Fruit fly (Drosophila melanogaster) whole organism, embryonic: ENCODE measurements around the gene CG42751.

Experiments used
- Adf1 ChIP-seq: fragments of 200-800 bp; sonication (Bioruptor generic); IDR thresholded peaks from 2 replicates; pipeline ENCODE4 v1.3.6; 2022; ENCODE audit warnings: missing biosample characterization, missing genetic modification characterization
- CG1024 ChIP-seq: fragments of 200-800 bp; sonication (Bioruptor generic); IDR thresholded peaks from 2 replicates; pipeline ENCODE4 v1.3.6; 2022; ENCODE audit warnings: missing biosample characterization, missing genetic modification characterization
- CG10321 ChIP-seq: fragments of 200-800 bp; sonication (Bioruptor generic); IDR thresholded peaks from 2 replicates; pipeline ENCODE4 v1.3.6; 2022; ENCODE audit warnings: missing biosample characterization, missing genetic modification characterization
- CG12155 ChIP-seq: fragments of 200-800 bp; sonication (Bioruptor generic); optimal IDR thresholded peaks from 3 replicates; lab custom pipeline; 2016; ENCODE audit warnings: missing biosample characterization, missing genetic modification characterization
- CG13123 ChIP-seq: fragments of 200-800 bp; sonication (Bioruptor generic); optimal IDR thresholded peaks from 2 replicates; lab custom pipeline; 2016; ENCODE audit warnings: missing biosample characterization, missing genetic modification characterization
- CG15269 ChIP-seq: fragments of 200-800 bp; sonication (Bioruptor generic); optimal IDR thresholded peaks from 2 replicates; lab custom pipeline; 2018; ENCODE audit warnings: missing biosample characterization, mild to moderate bottlenecking, missing genetic modification characterization, moderate library complexity
- CG15514 ChIP-seq: fragments of 200-800 bp; sonication (Bioruptor generic); optimal IDR thresholded peaks from 3 replicates; lab custom pipeline; 2017; ENCODE audit warnings: missing biosample characterization, missing genetic modification characterization, mild to moderate bottlenecking, moderate library complexity, missing genetic modification reagents
- CG17385 ChIP-seq: fragments of 200-800 bp; sonication (Bioruptor generic); optimal IDR thresholded peaks from 3 replicates; lab custom pipeline; 2018; ENCODE audit warnings: missing biosample characterization, mild to moderate bottlenecking, missing genetic modification characterization
- CG18011 ChIP-seq: fragments of 200-800 bp; sonication (Bioruptor generic); optimal IDR thresholded peaks from 2 replicates; lab custom pipeline; 2017; ENCODE audit warnings: missing biosample characterization, missing genetic modification characterization, mild to moderate bottlenecking, moderate library complexity, missing genotype
- CG18599 ChIP-seq: fragments of 200-800 bp; sonication (Bioruptor generic); optimal IDR thresholded peaks from 3 replicates; lab custom pipeline; 2017; ENCODE audit warnings: missing biosample characterization, missing genetic modification characterization, mild to moderate bottlenecking, moderate library complexity, missing genetic modification reagents
- CG18619 ChIP-seq: fragments of 200-800 bp; sonication (Bioruptor generic); optimal IDR thresholded peaks from 3 replicates; lab custom pipeline; 2017; ENCODE audit warnings: missing biosample characterization, mild to moderate bottlenecking, missing genetic modification characterization
- CG32532 ChIP-seq: fragments of 200-800 bp; sonication (Bioruptor generic); IDR thresholded peaks from 2 replicates; pipeline ENCODE4 v1.3.6; 2022; ENCODE audit warnings: missing biosample characterization, missing genetic modification characterization
- CG34376 ChIP-seq: fragments of 200-800 bp; sonication (Bioruptor generic); optimal IDR thresholded peaks from 2 replicates; lab custom pipeline; 2018; ENCODE audit warnings: missing biosample characterization, mild to moderate bottlenecking, missing genetic modification characterization
- CG43689 ChIP-seq: fragments of 200-800 bp; sonication (Bioruptor generic); IDR thresholded peaks from 2 replicates; pipeline ENCODE4 v1.3.6; 2022; ENCODE audit warnings: missing biosample characterization, missing genetic modification characterization
- CG9215 ChIP-seq: fragments of 200-800 bp; sonication (Bioruptor generic); IDR thresholded peaks from 2 replicates; pipeline ENCODE4 v1.3.6; 2022; ENCODE audit warnings: missing biosample characterization, missing genetic modification characterization
- CG9876 ChIP-seq: fragments of 200-800 bp; sonication (Bioruptor generic); optimal IDR thresholded peaks from 2 replicates; lab custom pipeline; 2016; ENCODE audit warnings: missing biosample characterization, missing genetic modification characterization
- Dref ChIP-seq: fragments of 200-800 bp; sonication (Bioruptor generic); IDR thresholded peaks from 2 replicates; pipeline ENCODE4 v1.3.6; 2022; ENCODE audit warnings: missing biosample characterization, missing genetic modification characterization
- Eip74EF ChIP-seq, 2 experiments: fragments of 200-800 bp in 1 of 2; fragments of >200 bp in 1 of 2; sonication (Bioruptor generic) in 1 of 2; optimal IDR thresholded peaks; 2 replicates each; lab custom pipeline; 2017 to 2019; ENCODE audit warnings: missing biosample characterization in 2 of 2, missing genetic modification characterization in 2 of 2, mild to moderate bottlenecking in 1 of 2, moderate library complexity in 1 of 2
- H2.0 ChIP-seq: fragments of 200-800 bp; sonication (Bioruptor generic); IDR thresholded peaks from 2 replicates; pipeline ENCODE4 v1.3.6; 2022; ENCODE audit warnings: missing biosample characterization, missing genetic modification characterization
- Hr39 ChIP-seq: fragments of >200 bp; optimal IDR thresholded peaks from 2 replicates; lab custom pipeline; 2017
- Hr51 ChIP-seq, 2 experiments: fragments of 200-800 bp; sonication (Bioruptor generic); optimal IDR thresholded peaks; 2 replicates in 1 of 2; 3 replicates in 1 of 2; lab custom pipeline; 2016 to 2018; ENCODE audit warnings: missing biosample characterization in 2 of 2, missing genetic modification characterization in 2 of 2, mild to moderate bottlenecking in 1 of 2, moderate library complexity in 1 of 2
- Max ChIP-seq: fragments of 200-800 bp; sonication (Bioruptor generic); optimal IDR thresholded peaks from 2 replicates; lab custom pipeline; 2016; ENCODE audit warnings: missing biosample characterization, mild to moderate bottlenecking, missing genetic modification characterization
- Med ChIP-seq: fragments of 200-800 bp; sonication (Bioruptor generic); peaks from one replicate; lab custom pipeline; 2016; ENCODE audit warnings: missing biosample characterization, missing genetic modification characterization, mild to moderate bottlenecking, inconsistent platforms, moderate library complexity
- Oli ChIP-seq: fragments of 200-800 bp; sonication (Bioruptor generic); optimal IDR thresholded peaks from 2 replicates; lab custom pipeline; 2018; ENCODE audit warnings: missing biosample characterization, mild to moderate bottlenecking, missing genetic modification characterization, moderate library complexity
- PHDP ChIP-seq: fragments of 200-800 bp; sonication (Bioruptor generic); optimal IDR thresholded peaks from 3 replicates; lab custom pipeline; 2018; ENCODE audit warnings: missing biosample characterization, mild to moderate bottlenecking, missing genetic modification characterization, moderate library complexity
- Ravus ChIP-seq: fragments of 200-800 bp; sonication (Bioruptor generic); IDR thresholded peaks from 2 replicates; pipeline ENCODE4 v1.3.6; 2022; ENCODE audit warnings: missing biosample characterization, missing genetic modification characterization
- Sox102F ChIP-seq: fragments of 200-800 bp; sonication (Bioruptor generic); optimal IDR thresholded peaks from 2 replicates; lab custom pipeline; 2018; ENCODE audit warnings: missing biosample characterization, mild to moderate bottlenecking, missing genetic modification characterization, moderate library complexity
- YL-1 ChIP-seq: fragments of 200-800 bp; sonication (Bioruptor generic); optimal IDR thresholded peaks from 3 replicates; lab custom pipeline; 2017; ENCODE audit warnings: missing biosample characterization, mild to moderate bottlenecking, missing genetic modification characterization
- caup ChIP-seq: fragments of 200-800 bp; sonication (Bioruptor generic); optimal IDR thresholded peaks from 3 replicates; lab custom pipeline; 2017; ENCODE audit warnings: missing biosample characterization, mild to moderate bottlenecking, missing genetic modification characterization, moderate library complexity; ENCODE audit not compliant: severe bottlenecking
- da ChIP-seq: fragments of 200-800 bp; sonication (Bioruptor generic); optimal IDR thresholded peaks from 2 replicates; lab custom pipeline; 2016; ENCODE audit warnings: missing biosample characterization, missing genetic modification characterization
- dysf ChIP-seq: fragments of 200-800 bp; sonication (Bioruptor generic); IDR thresholded peaks from 3 replicates; pipeline ENCODE4 v1.3.6; 2022; ENCODE audit warnings: missing biosample characterization, missing genetic modification characterization
- en ChIP-seq: fragments of 200-800 bp; sonication (Bioruptor generic); optimal IDR thresholded peaks from 2 replicates; lab custom pipeline; 2016; ENCODE audit warnings: missing biosample characterization, missing genetic modification characterization
- gem ChIP-seq: fragments of 200-800 bp; sonication (Bioruptor generic); optimal IDR thresholded peaks from 2 replicates; lab custom pipeline; 2019; ENCODE audit warnings: missing biosample characterization, mild to moderate bottlenecking, missing genetic modification characterization, moderate library complexity
- h ChIP-seq: fragments of >200 bp; optimal IDR thresholded peaks from 2 replicates; lab custom pipeline; 2017
- kni ChIP-seq: fragments of 200-800 bp; sonication (Bioruptor generic); optimal IDR thresholded peaks from 3 replicates; lab custom pipeline; 2017; ENCODE audit warnings: mild to moderate bottlenecking, missing biosample characterization, missing genetic modification reagents, missing genetic modification characterization
- knrl ChIP-seq: fragments of 200-800 bp; sonication (Bioruptor generic); IDR thresholded peaks from 3 replicates; pipeline ENCODE4 v1.3.6; 2022; ENCODE audit warnings: missing biosample characterization, missing genetic modification characterization; ENCODE audit not compliant: partially characterized antibody
- lab ChIP-seq: fragments of 200-800 bp; sonication (Bioruptor generic); optimal IDR thresholded peaks from 3 replicates; lab custom pipeline; 2017; ENCODE audit warnings: missing biosample characterization, missing genetic modification characterization, mild to moderate bottlenecking, moderate library complexity, missing genetic modification reagents
- mam ChIP-seq: fragments of 200-800 bp; sonication (Bioruptor generic); optimal IDR thresholded peaks from 3 replicates; lab custom pipeline; 2016; ENCODE audit warnings: missing biosample characterization, missing genetic modification characterization
- nau ChIP-seq: fragments of 200-800 bp; sonication (Bioruptor generic); optimal IDR thresholded peaks from 3 replicates; lab custom pipeline; 2017; ENCODE audit warnings: missing biosample characterization, mild to moderate bottlenecking, missing genetic modification characterization, missing genetic modification reagents
- nmo ChIP-seq: fragments of 200-800 bp; sonication (Bioruptor generic); optimal IDR thresholded peaks from 2 replicates; lab custom pipeline; 2018; ENCODE audit warnings: missing biosample characterization, mild to moderate bottlenecking, missing genetic modification characterization, moderate library complexity
- onecut ChIP-seq: fragments of 200-800 bp; sonication (Bioruptor generic); IDR thresholded peaks from 2 replicates; pipeline ENCODE4 v1.3.6; 2022; ENCODE audit warnings: missing biosample characterization, missing genetic modification characterization
- pan ChIP-seq, 4 experiments: fragments of >200 bp in 3 of 4; fragments of 200-800 bp in 1 of 4; sonication (Bioruptor generic) in 1 of 4; optimal IDR thresholded peaks in 3 of 4; IDR thresholded peaks in 1 of 4; 2 replicates each; pipeline versions ENCODE4 v1.3.6 to Lab custom; 2017 to 2022; ENCODE audit warnings: missing biosample characterization in 2 of 4, missing genetic modification characterization in 2 of 4, mixed read lengths in 1 of 4
- pros ChIP-seq: fragments of 200-800 bp; sonication (Bioruptor generic); optimal IDR thresholded peaks from 3 replicates; lab custom pipeline; 2019; ENCODE audit warnings: missing biosample characterization, mild to moderate bottlenecking, missing genetic modification characterization, moderate library complexity
- run ChIP-seq: fragments of 200-800 bp; sonication (Bioruptor generic); optimal IDR thresholded peaks from 3 replicates; lab custom pipeline; 2018; ENCODE audit warnings: missing biosample characterization, mild to moderate bottlenecking, missing genetic modification characterization
- scrt ChIP-seq: fragments of 200-800 bp; sonication (Bioruptor generic); optimal IDR thresholded peaks from 2 replicates; lab custom pipeline; 2018; ENCODE audit warnings: missing biosample characterization, mild to moderate bottlenecking, missing genetic modification characterization, moderate library complexity
- sd ChIP-seq: fragments of 200-800 bp; sonication (Bioruptor generic); optimal IDR thresholded peaks from 3 replicates; lab custom pipeline; 2018; ENCODE audit warnings: missing biosample characterization, mild to moderate bottlenecking, missing genetic modification characterization, moderate library complexity
- usp ChIP-seq: fragments of >200 bp; optimal IDR thresholded peaks from 2 replicates; lab custom pipeline; 2017; ENCODE audit warnings: missing biosample characterization, missing genetic modification characterization
- zfh2 ChIP-seq: fragments of 200-800 bp; sonication (Bioruptor generic); optimal IDR thresholded peaks from 2 replicates; lab custom pipeline; 2016; ENCODE audit warnings: missing biosample characterization, missing genetic modification characterization

Gene CG42751

dm6 chr2L:11893269-11893668 is 40.0 kb downstream of the CG42751 start:
- TF ChIP-seq CG13123 (GFP tag; lab: Kevin White, UChicago) (no peak), run (no peak), CG15514 (GFP tag; lab: Kevin White, UChicago) (no peak), Max (no peak), onecut (peak; percentile 56), scrt (GFP tag; lab: Kevin White, UChicago) (peak; percentile 50)

dm6 chr2L:11902483-11902882 is 49.3 kb downstream of the CG42751 start:
- TF ChIP-seq CG12155 (GFP tag; lab: Kevin White, UChicago), result no peak
- peak; percentile 22 for TF ChIP-seq CG18619 (GFP tag; lab: Kevin White, UChicago)
- no peak for TF ChIP-seq kni (GFP tag; lab: Kevin White, UChicago)
- TF ChIP-seq Hr39 (lab: Kevin White, UChicago), result no peak
- TF ChIP-seq Ravus (GFP tag; lab: Robert Waterston, UW), result no peak
- no peak for TF ChIP-seq CG1024 (GFP tag; lab: Robert Waterston, UW)
- no peak for TF ChIP-seq usp (GFP tag; lab: Kevin White, UChicago)
- peak; percentile 83 for TF ChIP-seq Med (GFP tag; lab: Kevin White, UChicago)
- TF ChIP-seq lab (GFP tag; lab: Kevin White, UChicago), result peak; percentile 69
- TF ChIP-seq CG32532 (GFP tag; lab: Robert Waterston, UW), result peak; percentile 67
- TF ChIP-seq scrt (GFP tag; lab: Kevin White, UChicago), result peak; percentile 15
- peak; percentile 54 for TF ChIP-seq CG15269
- TF ChIP-seq CG34376 (GFP tag; lab: Kevin White, UChicago), result no peak
- no peak for TF ChIP-seq Eip74EF (GFP tag; optimal IDR thresholded peaks at IDR 0.05; lab: Kevin White, UChicago)
- no peak for TF ChIP-seq sd
- no peak for TF ChIP-seq pan (optimal IDR thresholded peaks at IDR 0.05; lab: Kevin White, UChicago)
- peak in 1 of 2 experiments; percentile 36 for TF ChIP-seq pan (GFP tag; optimal IDR thresholded peaks at IDR 0.05 in 1 of 2, IDR thresholded peaks at IDR 0.05 in 1 of 2)
- peak; percentile 80 for TF ChIP-seq CG18599 (GFP tag; lab: Kevin White, UChicago)
- TF ChIP-seq dysf (GFP tag; lab: Robert Waterston, UW), result peak; percentile 62; the same call in 1 of the 3 replicates
- TF ChIP-seq Hr51 (GFP tag; optimal IDR thresholded peaks at IDR 0.05; lab: Kevin White, UChicago), result peak in 1 of 2 experiments; percentile 38
- no peak for TF ChIP-seq da (GFP tag; lab: Kevin White, UChicago)
- TF ChIP-seq mam (GFP tag; lab: Kevin White, UChicago), result peak; percentile 6
- TF ChIP-seq en (GFP tag; lab: Kevin White, UChicago), result no peak
- peak; percentile 14 for TF ChIP-seq Oli (tag; lab: Kevin White, UChicago)
- peak; percentile 34 for TF ChIP-seq CG17385
- TF ChIP-seq zfh2 (GFP tag; lab: Kevin White, UChicago), result peak; percentile 7
- peak; percentile 43 for TF ChIP-seq gem (tag; lab: Kevin White, UChicago)
- no peak for TF ChIP-seq CG18011 (GFP tag; lab: Kevin White, UChicago)
- no peak for TF ChIP-seq pros
- no peak for TF ChIP-seq YL-1 (GFP tag; lab: Kevin White, UChicago)
- peak; percentile 28; the same call in 1 of the 2 replicates for TF ChIP-seq CG9215 (GFP tag; lab: Robert Waterston, UW)
- no peak for TF ChIP-seq Dref
- TF ChIP-seq CG43689 (GFP tag; lab: Robert Waterston, UW), result no peak
- no peak for TF ChIP-seq CG9876 (GFP tag; lab: Kevin White, UChicago)
- no peak for TF ChIP-seq knrl (GFP tag; lab: Robert Waterston, UW)
- TF ChIP-seq PHDP, result peak; percentile 37
- no peak for TF ChIP-seq CG10321
- no peak for TF ChIP-seq nau (GFP tag; lab: Kevin White, UChicago)
- TF ChIP-seq caup (GFP tag; lab: Kevin White, UChicago), result peak; percentile 33
- peak; percentile 37 for TF ChIP-seq Sox102F (GFP tag; lab: Kevin White, UChicago)
- no peak for TF ChIP-seq Adf1 (GFP tag; lab: Robert Waterston, UW)
- TF ChIP-seq h (lab: Kevin White, UChicago), result no peak
- TF ChIP-seq nmo, result no peak
- TF ChIP-seq H2.0 (GFP tag; lab: Robert Waterston, UW), result 0 out of 2 replicates have a peak, but pooled peaks have one; percentile 16
